Worm (Caenorhabditis elegans) whole organism, L2 larva: Measurements from ENCODE around the gene W07E11.1.

Experiments
- lin-39 ChIP-seq: fragments of 150-350 bp; optimal IDR thresholded peaks from 2 replicates; lab custom pipeline; 2014; ENCODE audit warnings: missing biosample characterization, missing genetic modification reagents, missing genetic modification characterization
- nhr-12 ChIP-seq: fragments of 150-350 bp; optimal IDR thresholded peaks from 2 replicates; lab custom pipeline; 2014; ENCODE audit warnings: missing biosample characterization, missing genetic modification characterization
- nhr-21 ChIP-seq: fragments of 150-350 bp; optimal IDR thresholded peaks from 2 replicates; lab custom pipeline; 2014; ENCODE audit warnings: missing biosample characterization, missing genetic modification characterization
- nhr-237 ChIP-seq: fragments of 150-350 bp; optimal IDR thresholded peaks from 2 replicates; lab custom pipeline; 2014; ENCODE audit warnings: missing biosample characterization, missing genetic modification characterization

DNA sequence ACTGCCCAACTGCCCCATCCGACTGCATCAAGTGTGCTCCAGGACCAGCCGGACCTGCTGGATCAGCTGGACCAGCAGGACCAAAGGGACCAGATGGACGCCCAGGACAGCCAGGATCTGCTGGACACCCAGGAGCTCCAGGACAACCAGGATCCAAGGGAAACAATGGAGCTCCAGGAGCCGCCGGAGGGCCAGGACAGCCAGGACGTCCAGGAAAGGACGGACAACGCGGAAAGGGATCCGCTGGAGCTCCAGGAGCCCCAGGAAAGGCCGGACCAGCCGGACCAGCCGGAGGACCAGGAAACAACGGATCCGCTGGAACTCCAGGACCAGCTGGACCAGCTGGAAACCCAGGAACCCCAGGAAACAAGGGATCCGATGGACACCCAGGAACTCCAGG lies 6.3 kb upstream of the W07E11.1 start:
- TF ChIP-seq lin-39 (tag; lab: Kevin White, UChicago) (no peak), nhr-12 (tag; lab: Kevin White, UChicago) (no peak), nhr-237 (tag; lab: Kevin White, UChicago) (no peak), nhr-21 (tag; lab: Kevin White, UChicago) (no peak)
